Worm (Caenorhabditis elegans) whole organism, early embryonic: ENCODE measurements around the gene srh-19.

ENCODE experiments used
- B0310.2 ChIP-seq: sonication (generic microtip); optimal IDR thresholded peaks from 2 replicates; lab custom pipeline; 2016; ENCODE audit warnings: mild to moderate bottlenecking, missing genetic modification characterization, missing compliant biosample characterization
- ama-1 ChIP-seq: fragments of 150-350 bp; optimal IDR thresholded peaks from 2 replicates; lab custom pipeline; 2014
- ceh-36 ChIP-seq: sonication (generic microtip); optimal IDR thresholded peaks from 2 replicates; lab custom pipeline; 2016; ENCODE audit warnings: missing genetic modification characterization, inconsistent platforms, missing compliant biosample characterization
- flt-1 ChIP-seq: fragments of 200-800 bp; sonication (Bioruptor generic); IDR thresholded peaks from 2 replicates; pipeline ENCODE4 v1.3.6; 2022; ENCODE audit warnings: missing genetic modification characterization, missing compliant biosample characterization
- hnd-1 ChIP-seq: sonication (generic microtip); optimal IDR thresholded peaks from 2 replicates; lab custom pipeline; 2016; ENCODE audit warnings: missing genetic modification characterization, missing compliant biosample characterization
- scrt-1 ChIP-seq: fragments of 200-800 bp; sonication (Bioruptor generic); IDR thresholded peaks from 2 replicates; pipeline ENCODE4 v1.3.6; 2022; ENCODE audit warnings: missing genetic modification characterization, missing compliant biosample characterization
- tbx-11 ChIP-seq: fragments of 200-800 bp; sonication (Bioruptor generic); IDR thresholded peaks from 2 replicates; pipeline ENCODE4 v1.3.6; 2022; ENCODE audit warnings: missing genetic modification characterization, missing compliant biosample characterization
- tra-4 ChIP-seq: sonication (generic microtip); optimal IDR thresholded peaks from 2 replicates; lab custom pipeline; 2017; ENCODE audit warnings: missing genetic modification characterization, missing compliant biosample characterization

DNA sequence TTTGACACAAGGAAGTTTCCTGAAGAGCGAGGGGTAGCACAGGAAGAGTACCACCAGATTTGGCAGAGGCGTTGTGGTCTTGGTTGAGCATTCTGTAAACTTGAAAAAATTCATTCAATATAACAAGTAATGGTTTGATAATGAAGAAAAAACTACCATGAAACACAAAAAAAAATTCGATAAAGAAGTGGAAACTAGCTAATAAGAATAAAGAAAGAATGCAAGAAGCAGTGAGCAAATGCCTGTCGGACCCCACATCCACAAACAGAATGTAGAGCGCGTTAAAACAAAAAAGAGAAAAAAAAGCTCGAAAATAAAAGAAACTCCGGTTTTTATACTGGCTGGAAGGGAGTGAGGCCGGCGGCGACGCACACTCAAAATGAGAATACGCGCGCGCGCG is 15.4 kb upstream of the srh-19 start, which contains the start of gene H39E20.1:
- TF ChIP-seq ama-1 (lab: Kevin White, UChicago) (no peak), ceh-36 (tag; lab: Kevin White, UChicago) (no peak), tra-4 (no peak), flt-1 (GFP tag; lab: Robert Waterston, UW) (no peak), tbx-11 (GFP tag; lab: Robert Waterston, UW) (no peak), scrt-1 (GFP tag; lab: Robert Waterston, UW) (no peak), B0310.2 (tag; lab: Kevin White, UChicago) (no peak), hnd-1 (tag; lab: Kevin White, UChicago) (no peak)
